Comparison of ENCODE assay signal across 5 fruit fly cellular contexts in the genomic region with DNA sequence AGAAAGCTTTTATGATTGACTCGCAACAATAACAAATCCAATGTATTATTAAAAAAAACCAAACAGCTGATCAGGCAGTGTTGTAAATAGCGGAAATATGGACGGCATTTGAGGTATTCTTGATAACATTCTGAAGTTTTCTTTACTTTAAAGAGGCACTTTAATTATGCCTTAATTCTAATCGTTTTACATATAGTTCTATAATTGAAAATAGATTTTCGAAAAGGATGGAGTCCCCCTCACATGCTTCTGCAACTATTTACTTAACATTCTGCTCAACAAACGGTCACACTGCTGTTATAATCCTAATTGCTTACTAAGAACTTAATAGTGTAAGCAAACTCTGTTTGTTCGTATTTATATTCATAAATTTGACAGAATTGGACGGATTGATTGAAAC.
TF ChIP-seq lines count a peak whose summit lies in the region.

Gene CG10068 (minus strand): TSS at position 62 of the 400 bp plus-strand sequence.

TF ChIP-seq in whole organism, adult, 20 proteins besides CTCF, POLR2A, EP300 and RAD21 (continued from another document):
- TF ChIP-seq pad (GFP tag; optimal IDR thresholded peaks at IDR 0.05; lab: Kevin White, UChicago) (peak; percentile 80), kay (GFP tag; lab: Kevin White, UChicago; ENCODE audit: borderline replicate concordance) (peak; percentile 94), cnc (optimal IDR thresholded peaks at IDR 0.05; lab: Kevin White, UChicago) (no peak)

TF ChIP-seq in whole organism, embryonic, 481 proteins besides CTCF, POLR2A, EP300 and RAD21 (continued from another document and continues in another):
- TF ChIP-seq CG13775 (GFP tag; optimal IDR thresholded peaks at IDR 0.05; lab: Kevin White, UChicago) = peak; percentile 90
- peak; percentile 88 for TF ChIP-seq fd102C (GFP tag; optimal IDR thresholded peaks at IDR 0.05; lab: Kevin White, UChicago)
- TF ChIP-seq bbx (GFP tag; IDR thresholded peaks at IDR 0.05; lab: Robert Waterston, UW; ENCODE audit: partially characterized antibody) = no peak
- no peak for TF ChIP-seq pita (GFP tag; optimal IDR thresholded peaks at IDR 0.05; lab: Kevin White, UChicago)
- peak; percentile 89 for TF ChIP-seq CG14050 (GFP tag; IDR thresholded peaks at IDR 0.05; lab: Robert Waterston, UW)
- peak; percentile 13; the same call in 1 of the 3 replicates for TF ChIP-seq knrl (GFP tag; IDR thresholded peaks at IDR 0.05; lab: Robert Waterston, UW; ENCODE audit: partially characterized antibody)
- peak; percentile 43 for TF ChIP-seq Hmx (GFP tag; optimal IDR thresholded peaks at IDR 0.05; lab: Kevin White, UChicago)
- peak; percentile 78 for TF ChIP-seq tup (GFP tag; optimal IDR thresholded peaks at IDR 0.05; lab: Kevin White, UChicago)
- TF ChIP-seq klu (GFP tag; IDR thresholded peaks at IDR 0.05; lab: Robert Waterston, UW) = peak; percentile 66; the same call in 1 of the 2 replicates
- TF ChIP-seq hb (GFP tag; IDR thresholded peaks at IDR 0.05; lab: Robert Waterston, UW; ENCODE audit: partially characterized antibody) = no peak
- no peak for TF ChIP-seq Hey (tag; optimal IDR thresholded peaks at IDR 0.05; lab: Kevin White, UChicago)
- no peak for TF ChIP-seq HLH4C (GFP tag; IDR thresholded peaks at IDR 0.05; lab: Robert Waterston, UW; ENCODE audit: partially characterized antibody)
- TF ChIP-seq eyg (GFP tag; optimal IDR thresholded peaks at IDR 0.05; lab: Kevin White, UChicago) = peak; percentile 79
- TF ChIP-seq ase (GFP tag; IDR thresholded peaks at IDR 0.05; lab: Robert Waterston, UW) = peak; percentile 94
- TF ChIP-seq Dek (tag; optimal IDR thresholded peaks at IDR 0.05; lab: Kevin White, UChicago) = peak; percentile 82
- peak; percentile 83 for TF ChIP-seq CG7556 (GFP tag; optimal IDR thresholded peaks at IDR 0.05; lab: Kevin White, UChicago)
- peak; percentile 97 for TF ChIP-seq CG2199 (GFP tag; IDR thresholded peaks at IDR 0.05; lab: Robert Waterston, UW)
- TF ChIP-seq dmrt99B (tag; optimal IDR thresholded peaks at IDR 0.05; lab: Kevin White, UChicago) = peak; percentile 87
- TF ChIP-seq Usf (GFP tag; optimal IDR thresholded peaks at IDR 0.05; lab: Kevin White, UChicago) = peak; percentile 22
- TF ChIP-seq CG7839 (tag; optimal IDR thresholded peaks at IDR 0.05; lab: Kevin White, UChicago) = peak; percentile 88
- peak; percentile 87 for TF ChIP-seq CG30403 (GFP tag; optimal IDR thresholded peaks at IDR 0.05; lab: Kevin White, UChicago)
- no peak; the same call in 1 of the 2 replicates for TF ChIP-seq GATAe (GFP tag; conservative IDR thresholded peaks at IDR 0.05; lab: Robert Waterston, UW)
- peak; percentile 87 for TF ChIP-seq Dbx (GFP tag; IDR thresholded peaks at IDR 0.05; lab: Robert Waterston, UW)
- no peak for TF ChIP-seq Lpt (GFP tag; optimal IDR thresholded peaks at IDR 0.05; lab: Kevin White, UChicago)
- peak; percentile 91 for TF ChIP-seq oc (tag; optimal IDR thresholded peaks at IDR 0.05; lab: Kevin White, UChicago)
- TF ChIP-seq zf30C (GFP tag; optimal IDR thresholded peaks at IDR 0.05; lab: Kevin White, UChicago) = peak; percentile 18
- peak; percentile 92 for TF ChIP-seq HmgZ (tag; optimal IDR thresholded peaks at IDR 0.05; lab: Kevin White, UChicago)
- peak; percentile 86 for TF ChIP-seq slp2 (GFP tag; optimal IDR thresholded peaks at IDR 0.05; lab: Kevin White, UChicago)
- TF ChIP-seq CG17802 (tag; optimal IDR thresholded peaks at IDR 0.05; lab: Kevin White, UChicago) = peak; percentile 69
- TF ChIP-seq Doc2 (GFP tag; IDR thresholded peaks at IDR 0.05; lab: Robert Waterston, UW) = no peak

TF ChIP-seq in whole organism, prepupa, 60 proteins besides CTCF, POLR2A, EP300 and RAD21 (continued from another document and continues in another):
- TF ChIP-seq esn (GFP tag; optimal IDR thresholded peaks at IDR 0.05; lab: Kevin White, UChicago) (peak; percentile 92), Ets96B (tag; optimal IDR thresholded peaks at IDR 0.05; lab: Kevin White, UChicago) (peak; percentile 80), net (GFP tag; optimal IDR thresholded peaks at IDR 0.05; lab: Kevin White, UChicago) (peak; percentile 69), Met (GFP tag; optimal IDR thresholded peaks at IDR 0.05; lab: Kevin White, UChicago) (peak; percentile 87), CG34406 (GFP tag; optimal IDR thresholded peaks at IDR 0.05; lab: Kevin White, UChicago) (peak; percentile 86), spab (GFP tag; optimal IDR thresholded peaks at IDR 0.05; lab: Kevin White, UChicago) (peak; percentile 54), Eip78C (GFP tag; lab: Kevin White, UChicago) (peak; percentile 95), CG11294 (GFP tag; IDR thresholded peaks at IDR 0.05; lab: Robert Waterston, UW) (peak; percentile 57), dac (GFP tag; optimal IDR thresholded peaks at IDR 0.05; lab: Kevin White, UChicago) (peak; percentile 29), Hr4 (GFP tag; optimal IDR thresholded peaks at IDR 0.05; lab: Kevin White, UChicago) (peak; percentile 72), topi (GFP tag; optimal IDR thresholded peaks at IDR 0.05; lab: Kevin White, UChicago) (peak; percentile 90), CG11902 (GFP tag; optimal IDR thresholded peaks at IDR 0.05; lab: Kevin White, UChicago) (peak; percentile 55), salr (GFP tag; optimal IDR thresholded peaks at IDR 0.05; lab: Kevin White, UChicago) (peak in 1 of 2 experiments; percentile 62), CG10669 (GFP tag; optimal IDR thresholded peaks at IDR 0.05; lab: Kevin White, UChicago) (peak; percentile 81), Eip93F (GFP tag; optimal IDR thresholded peaks at IDR 0.05; lab: Kevin White, UChicago) (no peak), CG3032 (tag; optimal IDR thresholded peaks at IDR 0.05; lab: Kevin White, UChicago) (peak; percentile 84), Smox (GFP tag; optimal IDR thresholded peaks at IDR 0.05; lab: Kevin White, UChicago) (peak; percentile 84), CG7368 (GFP tag; optimal IDR thresholded peaks at IDR 0.05; lab: Kevin White, UChicago) (peak; percentile 64), CG6854 (GFP tag; optimal IDR thresholded peaks at IDR 0.05; lab: Kevin White, UChicago) (peak; percentile 57), Gug (GFP tag; IDR thresholded peaks at IDR 0.05; lab: Robert Waterston, UW) (no peak; the same call in 1 of the 2 replicates), Sox15 (GFP tag; optimal IDR thresholded peaks at IDR 0.05; lab: Kevin White, UChicago) (peak; percentile 64), cyc (GFP tag; optimal IDR thresholded peaks at IDR 0.05; lab: Kevin White, UChicago) (peak; percentile 83), Hr39 (GFP tag; optimal IDR thresholded peaks at IDR 0.05; lab: Kevin White, UChicago) (peak; percentile 87), Sox14 (GFP tag; optimal IDR thresholded peaks at IDR 0.05; lab: Kevin White, UChicago) (peak; percentile 90), eg (GFP tag; IDR thresholded peaks at IDR 0.05; lab: Robert Waterston, UW) (peak; percentile 93), Sox102F (GFP tag; optimal IDR thresholded peaks at IDR 0.05; lab: Kevin White, UChicago) (peak; percentile 87), Lpt (GFP tag; optimal IDR thresholded peaks at IDR 0.05; lab: Kevin White, UChicago) (peak; percentile 60), CG1621 (tag; optimal IDR thresholded peaks at IDR 0.05; lab: Kevin White, UChicago) (no peak), fd59A (GFP tag; optimal IDR thresholded peaks at IDR 0.05; lab: Kevin White, UChicago) (peak; percentile 62), CG16779 (tag; optimal IDR thresholded peaks at IDR 0.05; lab: Kevin White, UChicago) (no peak), CG6792 (GFP tag; optimal IDR thresholded peaks at IDR 0.05; lab: Kevin White, UChicago) (peak; percentile 82), achi (GFP tag; optimal IDR thresholded peaks at IDR 0.05; lab: Kevin White, UChicago) (peak; percentile 82)

TF ChIP-seq in whole organism, pupa, 21 proteins besides CTCF, POLR2A, EP300 and RAD21 (continued from another document):
- peak; percentile 79 for TF ChIP-seq rn (GFP tag; IDR thresholded peaks at IDR 0.05; lab: Robert Waterston, UW)

TF ChIP-seq in whole organism, wandering third instar larva, 38 proteins besides CTCF, POLR2A, EP300 and RAD21 (continued from another document):
- TF ChIP-seq Dif (GFP tag; optimal IDR thresholded peaks at IDR 0.05; lab: Kevin White, UChicago; ENCODE audit: partially characterized antibody) (no peak), HLH106 (tag; optimal IDR thresholded peaks at IDR 0.05; lab: Kevin White, UChicago) (peak; percentile 82), CG32264 (GFP tag; optimal IDR thresholded peaks at IDR 0.05; lab: Kevin White, UChicago) (peak; percentile 70), GATAd (GFP tag; optimal IDR thresholded peaks at IDR 0.05; lab: Kevin White, UChicago) (no peak), CrebA (GFP tag; optimal IDR thresholded peaks at IDR 0.05; lab: Kevin White, UChicago; ENCODE audit: borderline replicate concordance) (no peak), Mio (GFP tag; optimal IDR thresholded peaks at IDR 0.05; lab: Kevin White, UChicago) (no peak), Myc (optimal IDR thresholded peaks at IDR 0.05; lab: Kevin White, UChicago) (peak; percentile 20), foxo (GFP tag; optimal IDR thresholded peaks at IDR 0.05; lab: Kevin White, UChicago) (peak; percentile 29 to 87), h (GFP tag; optimal IDR thresholded peaks at IDR 0.05; lab: Kevin White, UChicago) (peak; percentile 90), dmrt93B (GFP tag; optimal IDR thresholded peaks at IDR 0.05; lab: Kevin White, UChicago) (peak; percentile 42), Abd-B (GFP tag; optimal IDR thresholded peaks at IDR 0.05; lab: Kevin White, UChicago) (no peak), OdsH (GFP tag; optimal IDR thresholded peaks at IDR 0.05; lab: Kevin White, UChicago) (peak; percentile 82), Rel (GFP tag; optimal IDR thresholded peaks at IDR 0.05; lab: Kevin White, UChicago) (no peak), Rel (tag; optimal IDR thresholded peaks at IDR 0.05; lab: Kevin White, UChicago) (peak; percentile 54), woc (GFP tag; optimal IDR thresholded peaks at IDR 0.05; lab: Kevin White, UChicago) (peak; percentile 69), N (GFP tag; optimal IDR thresholded peaks at IDR 0.05; lab: Kevin White, UChicago) (no peak), dl (GFP tag; optimal IDR thresholded peaks at IDR 0.05; lab: Kevin White, UChicago; ENCODE audit: insufficient read depth in 1 of 2, partially characterized antibody in 2 of 2) (no peak), jim (GFP tag; optimal IDR thresholded peaks at IDR 0.05; lab: Kevin White, UChicago) (no peak)
